Fruit fly (Drosophila melanogaster): ENCODE data around the gene Fas1.

DNA sequence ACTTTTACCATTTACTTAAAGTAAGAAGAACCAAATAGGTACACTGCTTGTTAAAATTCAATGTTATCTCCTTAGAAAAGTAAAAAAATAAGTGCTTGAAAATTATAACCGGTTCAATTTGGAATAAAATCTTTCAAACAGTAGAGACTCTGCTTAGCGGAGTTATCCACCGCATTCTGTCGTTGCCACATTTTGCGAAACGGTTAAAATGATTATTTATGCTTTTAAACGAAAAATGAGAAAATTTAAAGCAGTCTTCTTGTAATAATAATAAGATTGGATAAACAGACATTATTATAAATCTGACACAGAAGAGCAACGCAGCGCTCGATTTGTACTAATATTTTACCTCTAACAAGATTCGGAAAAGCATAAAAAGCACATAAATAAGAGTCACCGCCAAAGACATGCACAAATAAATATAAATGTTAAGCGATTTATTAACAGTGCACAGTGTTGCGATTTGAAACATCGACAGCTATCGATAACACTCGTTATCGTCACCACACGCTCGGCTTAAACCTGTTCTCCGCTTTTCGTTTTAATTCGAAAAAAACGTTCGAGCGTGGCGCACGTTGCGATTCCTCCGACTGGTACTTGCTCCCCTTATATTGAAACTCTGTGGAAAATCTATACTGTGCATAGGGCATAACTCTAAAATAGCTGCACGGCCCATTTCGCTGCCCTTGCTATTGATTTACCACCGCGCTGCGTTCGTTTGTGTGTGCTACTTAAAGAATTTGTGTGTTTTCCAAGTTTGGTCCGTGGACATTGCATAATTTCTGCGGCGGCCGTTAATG lies at the start of gene Fas1:
- TF ChIP-seq toe (GFP tag; optimal IDR thresholded peaks at IDR 0.05) = no peak
- TF ChIP-seq cnc (optimal IDR thresholded peaks at IDR 0.05) = no peak
- no peak for TF ChIP-seq ovo (GFP tag; optimal IDR thresholded peaks at IDR 0.05)
- no peak for TF ChIP-seq CG12768 (GFP tag; optimal IDR thresholded peaks at IDR 0.05)
- no peak for TF ChIP-seq Clk (GFP tag; optimal IDR thresholded peaks at IDR 0.05)
- no peak for TF ChIP-seq cic (GFP tag; optimal IDR thresholded peaks at IDR 0.05)
- no peak for TF ChIP-seq CG7045 (GFP tag; optimal IDR thresholded peaks at IDR 0.05)
